Worm (Caenorhabditis elegans) whole organism, young adult: ENCODE data around the gene C16C8.27.

Experiments used
- F49E8.2 ChIP-seq: sonication (generic microtip); optimal IDR thresholded peaks from 3 replicates; lab custom pipeline; 2017; ENCODE audit warnings: missing genetic modification characterization, mild to moderate bottlenecking, missing compliant biosample characterization, antibody characterized with exemption, moderate library complexity; ENCODE audit not compliant: insufficient read depth
- Y79H2A.3 ChIP-seq: fragments of 200-800 bp; sonication (Bioruptor generic); conservative IDR thresholded peaks from 2 replicates; pipeline ENCODE4 v1.3.6; 2022; ENCODE audit warnings: missing genetic modification reagents, missing genetic modification characterization, missing compliant biosample characterization
- ama-1 ChIP-seq, 3 experiments: fragments of 150-350 bp in 1 of 3; sonication (generic microtip) in 2 of 3; optimal IDR thresholded peaks; 2 replicates each; lab custom pipeline; 2014 to 2018; ENCODE audit warnings: missing biosample characterization in 2 of 3, missing genetic modification characterization in 2 of 3, missing genetic modification reagents in 2 of 3
- atf-7 ChIP-seq: sonication (generic microtip); optimal IDR thresholded peaks from 2 replicates; lab custom pipeline; 2017; ENCODE audit warnings: mild to moderate bottlenecking, missing genetic modification characterization, missing compliant biosample characterization
- efl-1 ChIP-seq: fragments of 150-350 bp; optimal IDR thresholded peaks from 2 replicates; lab custom pipeline; 2014; ENCODE audit warnings: missing biosample characterization, missing genetic modification reagents, missing genetic modification characterization
- hrde-1 ChIP-seq: sonication (generic microtip); optimal IDR thresholded peaks from 2 replicates; lab custom pipeline; 2016; ENCODE audit warnings: missing genetic modification characterization, mild to moderate bottlenecking, missing compliant biosample characterization, moderate library complexity, missing genotype, missing genetic modification reagents, borderline replicate concordance
- nhr-120 ChIP-seq: fragments of 200-800 bp; sonication (Bioruptor generic); IDR thresholded peaks from 2 replicates; pipeline ENCODE4 v1.3.6; 2022; ENCODE audit warnings: missing genetic modification characterization, missing compliant biosample characterization
- nhr-27 ChIP-seq: fragments of 200-800 bp; sonication (Bioruptor generic); optimal IDR thresholded peaks from 2 replicates; lab custom pipeline; 2018; ENCODE audit warnings: mild to moderate bottlenecking, missing genetic modification characterization, moderate library complexity, missing compliant biosample characterization
- nhr-90 ChIP-seq: sonication (generic microtip); optimal IDR thresholded peaks from 2 replicates; lab custom pipeline; 2016; ENCODE audit warnings: missing genotype, mild to moderate bottlenecking, missing genetic modification characterization, missing compliant biosample characterization
- unc-62 ChIP-seq: fragments of 150-350 bp; optimal IDR thresholded peaks from 2 replicates; lab custom pipeline; 2014; ENCODE audit warnings: missing biosample characterization, missing genetic modification reagents, missing genetic modification characterization
- zim-3 ChIP-seq: sonication (generic microtip); optimal IDR thresholded peaks from 2 replicates; lab custom pipeline; 2017; ENCODE audit warnings: mild to moderate bottlenecking, missing genetic modification characterization, moderate library complexity, missing compliant biosample characterization

- TF ChIP-seq F49E8.2 (no peak), nhr-90 (tag; lab: Kevin White, UChicago) (no peak), hrde-1 (tag; lab: Kevin White, UChicago) (no peak), unc-62 (GFP tag; lab: Kevin White, UChicago) (no peak), ama-1 (optimal IDR thresholded peaks at IDR 0.05; lab: Kevin White, UChicago) (no peak), ama-1 (GFP tag; optimal IDR thresholded peaks at IDR 0.05; lab: Kevin White, UChicago) (no peak), efl-1 (GFP tag; lab: Kevin White, UChicago) (no peak), nhr-27 (tag; lab: Kevin White, UChicago) (no peak), nhr-120 (no peak), atf-7 (tag; lab: Kevin White, UChicago) (no peak), zim-3 (tag; lab: Kevin White, UChicago) (no peak), Y79H2A.3 (GFP tag; lab: Robert Waterston, UW) (no peak)
These were observed 18.6 kb downstream of the C16C8.27 start, which contains the start of gene C16C8.7 for ce11 chrII:3460048-3460447.
